Worm (Caenorhabditis elegans): Measurements from ENCODE around the gene T27E7.3.

ce11 chrIV:14578650-14579193 is 49.9 kb downstream of the T27E7.3 start, which contains the start of gene Y57G11B.8:
- TF ChIP-seq C06A6.2 (GFP tag; conservative IDR thresholded peaks at IDR 0.05) (no peak), ceh-100 (GFP tag; IDR thresholded peaks at IDR 0.05) (no peak), nfya-1 (tag; optimal IDR thresholded peaks at IDR 0.05; ENCODE audit: borderline replicate concordance, insufficient read depth) (no peak), F39B2.1 (GFP tag; IDR thresholded peaks at IDR 0.05) (no peak), hmg-20 (GFP tag; IDR thresholded peaks at IDR 0.05) (no peak), ceh-40 (GFP tag; IDR thresholded peaks at IDR 0.05) (no peak), let-526 (GFP tag; IDR thresholded peaks at IDR 0.05) (no peak), D2030.7 (GFP tag; IDR thresholded peaks at IDR 0.05) (no peak), aptf-3 (GFP tag; IDR thresholded peaks at IDR 0.05) (no peak), lag-1 (GFP tag; IDR thresholded peaks at IDR 0.05) (no peak), efl-1 (GFP tag; optimal IDR thresholded peaks at IDR 0.05) (no peak), pha-4 (tag; optimal IDR thresholded peaks at IDR 0.05) (no peak), ztf-3 (GFP tag; optimal IDR thresholded peaks at IDR 0.05) (no peak)

Data from whole organism, young adult.